Fruit fly (Drosophila melanogaster): ENCODE results near the gene CG34002.
A peak's percentile ranks its signal among the peaks of the same experiment; 100 is the strongest.

CG34002 gene

DNA sequence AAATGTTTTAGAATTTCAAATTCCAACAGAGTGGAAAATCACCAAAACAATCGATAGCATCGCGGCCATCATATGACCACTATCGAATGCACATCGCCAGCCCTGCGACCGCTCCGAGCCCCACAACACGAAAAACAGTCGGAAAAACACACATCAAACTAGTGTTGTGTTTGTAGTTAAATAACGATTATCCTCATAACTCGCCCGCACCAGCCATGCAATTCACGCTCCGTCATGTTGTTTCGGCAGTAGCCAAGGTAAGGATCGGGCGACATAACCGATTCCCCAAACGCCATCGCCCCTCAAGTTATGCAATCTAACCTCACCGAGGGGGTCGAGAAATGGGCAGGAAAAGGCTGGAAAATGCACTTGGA lies 11.3 kb upstream of the CG34002 start:
- TF ChIP-seq Ets98B (GFP tag; IDR thresholded peaks at IDR 0.05) (no peak; the same call in 1 of the 2 replicates), CG10348 (GFP tag; IDR thresholded peaks at IDR 0.05) (no peak), CG34367 (tag; optimal IDR thresholded peaks at IDR 0.05) (no peak), CG4496 (GFP tag; IDR thresholded peaks at IDR 0.05) (0 out of 3 replicates have a peak, but pooled peaks have one; percentile 27)

DNA sequence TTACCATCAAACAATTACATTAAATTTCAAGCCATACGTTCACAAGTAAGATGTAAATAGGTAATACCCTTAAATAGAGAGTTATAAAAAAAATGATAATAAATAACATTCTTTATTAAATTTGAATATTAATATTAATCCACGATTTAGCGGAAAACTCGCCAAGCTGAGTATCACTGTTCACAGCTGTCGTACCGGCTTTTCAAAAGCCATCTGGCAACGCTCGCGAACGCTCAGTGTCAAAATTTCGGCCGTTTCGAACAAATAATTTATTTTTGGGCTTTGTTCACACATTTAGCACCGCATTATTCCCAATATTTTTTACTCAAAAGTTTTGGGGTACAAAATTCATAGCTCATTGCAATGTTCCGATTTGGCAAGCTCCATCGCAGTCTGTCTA lies 8.8 kb upstream of the CG34002 start, which contains the start of gene TrpRS-m:
TSS of gene TrpRS-m (plus strand) at position 211 of the 400 bp plus-strand sequence.
- TF ChIP-seq D1 (tag; optimal IDR thresholded peaks at IDR 0.05) = peak; percentile 53
- TF ChIP-seq CG12605 (GFP tag; IDR thresholded peaks at IDR 0.05) = no peak
- no peak for TF ChIP-seq rn (GFP tag; IDR thresholded peaks at IDR 0.05)
- TF ChIP-seq CG8301 (tag; optimal IDR thresholded peaks at IDR 0.05) = no peak

DNA sequence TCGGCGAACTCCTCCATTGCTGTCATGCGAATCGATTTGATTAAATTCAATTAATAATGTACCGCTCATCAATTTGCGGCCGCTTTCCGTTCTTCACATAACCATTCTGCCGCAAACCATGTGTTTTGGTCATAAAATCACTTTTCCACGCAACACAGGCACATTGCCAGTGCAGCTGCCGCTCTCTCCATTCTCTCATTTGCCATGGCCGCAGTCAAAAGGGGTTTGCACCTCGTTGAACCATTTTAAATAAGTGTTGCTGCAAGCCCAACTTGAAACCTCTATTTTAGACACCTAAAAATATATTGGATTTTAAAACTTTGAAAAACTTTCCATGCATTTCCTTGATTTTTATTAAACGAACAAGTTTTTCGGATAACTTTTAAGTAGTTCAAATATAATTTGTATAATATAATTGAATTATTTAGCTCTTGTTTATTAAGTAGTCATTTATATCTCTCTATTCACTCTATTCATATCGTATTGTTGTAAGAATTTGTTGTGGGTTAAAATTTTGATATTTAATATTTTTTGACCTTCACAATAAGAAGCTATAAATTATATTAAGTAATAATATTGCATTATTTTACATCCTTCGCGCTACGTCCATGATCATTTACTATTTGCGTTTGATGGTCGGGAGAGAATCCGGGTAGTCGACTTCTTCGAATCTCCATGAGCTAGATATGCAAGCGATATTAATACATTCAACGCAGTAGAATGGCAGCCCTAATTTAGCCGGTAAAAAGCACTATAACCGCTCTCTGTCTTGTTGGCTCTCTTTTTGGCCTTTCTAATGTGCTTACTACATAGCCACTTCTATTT lies 1.4 kb upstream of the CG34002 start, which contains the start of gene CG5535:
TSS of gene CG5535 (minus strand) at position 140 of the 825 bp plus-strand sequence.
- TF ChIP-seq CG15710 (tag; optimal IDR thresholded peaks at IDR 0.05) = peak; percentile 78
- TF ChIP-seq CG4496 (GFP tag; IDR thresholded peaks at IDR 0.05) = peak; percentile 71
- peak; percentile 93 for TF ChIP-seq CG14655 (GFP tag; optimal IDR thresholded peaks at IDR 0.05)
- peak; percentile 85 for TF ChIP-seq CG8159 (tag; optimal IDR thresholded peaks at IDR 0.05)
- TF ChIP-seq CG10348 (GFP tag; IDR thresholded peaks at IDR 0.05) = 0 out of 2 replicates have a peak, but pooled peaks have one; percentile 9
- peak; percentile 50; the same call in 1 of the 2 replicates for TF ChIP-seq CG32121 (GFP tag; IDR thresholded peaks at IDR 0.05)
- TF ChIP-seq CG13204 (GFP tag; optimal IDR thresholded peaks at IDR 0.05) = no peak
- TF ChIP-seq CG34367 (tag; optimal IDR thresholded peaks at IDR 0.05) = peak; percentile 47
- TF ChIP-seq CG9948 (tag; optimal IDR thresholded peaks at IDR 0.05) = peak; percentile 83
- peak; percentile 41 for TF ChIP-seq Snoo (tag; optimal IDR thresholded peaks at IDR 0.05)
- TF ChIP-seq fd96Ca (GFP tag; IDR thresholded peaks at IDR 0.05) = peak; percentile 81
- peak; percentile 85 for TF ChIP-seq Ets98B (GFP tag; IDR thresholded peaks at IDR 0.05)
- no peak for TF ChIP-seq Pif1A (GFP tag; optimal IDR thresholded peaks at IDR 0.05)
- no peak for TF ChIP-seq EcR (GFP tag; optimal IDR thresholded peaks at IDR 0.05)
- TF ChIP-seq rn (GFP tag; IDR thresholded peaks at IDR 0.05) = no peak
- peak; percentile 46 for TF ChIP-seq Pif1B (GFP tag; optimal IDR thresholded peaks at IDR 0.05)
- TF ChIP-seq D1 (tag; optimal IDR thresholded peaks at IDR 0.05) = peak; percentile 40
- peak; percentile 79 for TF ChIP-seq CG8301 (tag; optimal IDR thresholded peaks at IDR 0.05)
- no peak for TF ChIP-seq gl (tag; optimal IDR thresholded peaks at IDR 0.05)
- peak; percentile 46 for TF ChIP-seq CG17806 (tag; optimal IDR thresholded peaks at IDR 0.05)
- peak; percentile 52; the same call in 1 of the 2 replicates for TF ChIP-seq CG12605 (GFP tag; IDR thresholded peaks at IDR 0.05)

DNA sequence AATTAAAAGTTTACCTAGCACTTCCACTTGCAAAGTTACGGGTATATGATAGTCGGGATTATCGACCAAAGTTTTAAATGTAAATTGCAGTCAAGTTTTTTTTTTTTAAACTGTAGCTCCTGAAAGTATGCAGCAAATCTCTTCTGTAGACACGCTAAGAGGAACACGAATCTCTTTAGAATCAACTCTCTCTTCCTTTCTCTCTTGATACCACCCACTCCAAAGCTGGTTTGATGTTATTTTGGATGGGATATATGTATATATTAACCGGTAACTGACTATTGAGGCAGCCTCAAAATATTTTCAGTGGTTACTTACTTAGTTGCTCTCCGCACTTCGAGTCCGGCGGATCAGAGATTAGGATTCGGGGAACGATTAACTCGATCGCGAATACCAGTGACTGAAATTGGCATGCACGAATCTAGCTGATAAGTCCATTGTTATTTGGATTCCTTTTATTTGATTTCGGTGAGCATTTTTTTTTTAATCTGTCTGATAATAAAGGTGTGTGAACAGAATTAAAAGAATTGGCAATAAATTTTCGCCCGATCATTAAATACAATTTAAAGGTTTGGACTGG lies 20.6 kb downstream of the CG34002 start, which contains the start of gene CG7408:
TSS of gene CG7408 (plus strand) at position 316 of the 580 bp plus-strand sequence.
- peak; percentile 55 for TF ChIP-seq D1 (tag; optimal IDR thresholded peaks at IDR 0.05)
- no peak for TF ChIP-seq CG12605 (GFP tag; IDR thresholded peaks at IDR 0.05)
- no peak for TF ChIP-seq CG4496 (GFP tag; IDR thresholded peaks at IDR 0.05)
- TF ChIP-seq gl (tag; optimal IDR thresholded peaks at IDR 0.05) = no peak
- no peak for TF ChIP-seq fd96Ca (GFP tag; IDR thresholded peaks at IDR 0.05)

DNA sequence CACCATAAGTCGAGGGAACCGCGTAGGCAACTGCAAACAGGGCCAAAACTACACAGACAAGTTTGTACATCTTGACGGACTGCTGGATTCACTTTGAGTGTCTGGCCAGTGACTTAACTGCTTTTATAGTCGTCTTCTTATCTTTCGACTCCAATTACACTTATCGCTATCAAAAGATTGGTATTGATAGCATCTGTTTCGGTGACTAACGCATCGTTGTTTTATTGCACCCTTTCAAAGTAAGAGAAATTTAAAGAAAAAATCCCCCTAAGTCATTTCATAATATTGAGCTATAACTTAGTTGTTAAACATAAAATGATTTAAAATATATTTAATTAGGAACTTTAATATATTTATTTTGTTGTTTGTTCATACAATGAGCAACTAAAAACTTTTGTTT lies 26.0 kb downstream of the CG34002 start, which contains the start of gene CG5506:
TSS of gene CG5506 (minus strand) at position 101 of the 400 bp plus-strand sequence.
- no peak for TF ChIP-seq Ets98B (GFP tag; IDR thresholded peaks at IDR 0.05)
- no peak for TF ChIP-seq CG12605 (GFP tag; IDR thresholded peaks at IDR 0.05)
- no peak for TF ChIP-seq CG17806 (tag; optimal IDR thresholded peaks at IDR 0.05)
- TF ChIP-seq Pif1A (GFP tag; optimal IDR thresholded peaks at IDR 0.05) = no peak
- TF ChIP-seq CG32121 (GFP tag; IDR thresholded peaks at IDR 0.05) = no peak
- no peak for TF ChIP-seq rn (GFP tag; IDR thresholded peaks at IDR 0.05)
- no peak for TF ChIP-seq CG14655 (GFP tag; optimal IDR thresholded peaks at IDR 0.05)
- TF ChIP-seq fd96Ca (GFP tag; IDR thresholded peaks at IDR 0.05) = no peak
- TF ChIP-seq Snoo (tag; optimal IDR thresholded peaks at IDR 0.05) = no peak
- TF ChIP-seq CG13204 (GFP tag; optimal IDR thresholded peaks at IDR 0.05) = no peak
- no peak for TF ChIP-seq CG9948 (tag; optimal IDR thresholded peaks at IDR 0.05)
- no peak for TF ChIP-seq CG4496 (GFP tag; IDR thresholded peaks at IDR 0.05)
- TF ChIP-seq CG8159 (tag; optimal IDR thresholded peaks at IDR 0.05) = no peak
- TF ChIP-seq gl (tag; optimal IDR thresholded peaks at IDR 0.05) = no peak
- no peak for TF ChIP-seq Pif1B (GFP tag; optimal IDR thresholded peaks at IDR 0.05)
- no peak for TF ChIP-seq CG8301 (tag; optimal IDR thresholded peaks at IDR 0.05)
- no peak for TF ChIP-seq CG10348 (GFP tag; IDR thresholded peaks at IDR 0.05)

DNA sequence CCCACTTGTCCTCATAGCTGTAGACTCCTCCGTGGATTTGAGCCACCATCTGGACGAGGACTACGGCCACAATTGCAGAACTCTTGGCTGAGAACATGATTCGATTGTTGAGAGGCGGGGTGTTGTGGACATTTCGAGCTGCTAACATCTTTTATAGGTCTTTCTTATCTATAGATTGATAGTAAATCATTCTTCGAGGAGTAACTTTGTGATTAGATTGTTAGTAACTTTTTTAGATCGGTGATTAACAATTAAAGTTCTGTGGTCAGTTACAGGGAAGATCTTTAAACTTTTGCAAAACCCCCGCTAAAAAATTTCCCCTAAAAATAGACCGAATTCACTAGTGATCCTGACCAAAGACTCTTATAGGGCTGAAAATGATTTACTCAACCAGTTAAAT lies 28.3 kb downstream of the CG34002 start, which contains the start of gene CG16775:
TSS of gene CG16775 (minus strand) at position 101 of the 400 bp plus-strand sequence.
- TF ChIP-seq CG8159 (tag; optimal IDR thresholded peaks at IDR 0.05) (no peak), gl (tag; optimal IDR thresholded peaks at IDR 0.05) (no peak), CG8301 (tag; optimal IDR thresholded peaks at IDR 0.05) (no peak), CG14655 (GFP tag; optimal IDR thresholded peaks at IDR 0.05) (no peak), CG4496 (GFP tag; IDR thresholded peaks at IDR 0.05) (no peak), Pif1A (GFP tag; optimal IDR thresholded peaks at IDR 0.05) (no peak), CG15710 (tag; optimal IDR thresholded peaks at IDR 0.05) (no peak), CG12605 (GFP tag; IDR thresholded peaks at IDR 0.05) (no peak), CG34367 (tag; optimal IDR thresholded peaks at IDR 0.05) (no peak), Pif1B (GFP tag; optimal IDR thresholded peaks at IDR 0.05) (no peak), rn (GFP tag; IDR thresholded peaks at IDR 0.05) (no peak), CG10348 (GFP tag; IDR thresholded peaks at IDR 0.05) (no peak), CG13204 (GFP tag; optimal IDR thresholded peaks at IDR 0.05) (no peak), fd96Ca (GFP tag; IDR thresholded peaks at IDR 0.05) (no peak), CG17806 (tag; optimal IDR thresholded peaks at IDR 0.05) (no peak), CG32121 (GFP tag; IDR thresholded peaks at IDR 0.05) (no peak), D1 (tag; optimal IDR thresholded peaks at IDR 0.05) (no peak), CG9948 (tag; optimal IDR thresholded peaks at IDR 0.05) (no peak), Ets98B (GFP tag; IDR thresholded peaks at IDR 0.05) (no peak), EcR (GFP tag; optimal IDR thresholded peaks at IDR 0.05) (no peak)
